Fruit fly (Drosophila melanogaster): ENCODE data around the gene CG32241.
A peak's percentile ranks its signal among the peaks of the same experiment; 100 is the strongest.

CG32241 gene

dm6 chr3L:4466530-4466929 is at the start of gene CG32241:
TSS of gene CG32241 (minus strand) at chr3L:4466630.
- TF ChIP-seq hbn (GFP tag; IDR thresholded peaks at IDR 0.05; ENCODE audit: partially characterized antibody) (no peak), ken (GFP tag; IDR thresholded peaks at IDR 0.05) (no peak), CG11723 (GFP tag; optimal IDR thresholded peaks at IDR 0.05) (no peak), CG4282 (GFP tag; optimal IDR thresholded peaks at IDR 0.05) (no peak), pfk (GFP tag; optimal IDR thresholded peaks at IDR 0.05) (no peak), crol (GFP tag; IDR thresholded peaks at IDR 0.05) (no peak), CG12071 (GFP tag; optimal IDR thresholded peaks at IDR 0.05) (no peak), CG17829 (tag; optimal IDR thresholded peaks at IDR 0.05) (no peak), Ets97D (GFP tag; optimal IDR thresholded peaks at IDR 0.05) (no peak), CG10543 (GFP tag; optimal IDR thresholded peaks at IDR 0.05) (no peak), esg (GFP tag; conservative IDR thresholded peaks at IDR 0.05) (no peak), CG18262 (tag; optimal IDR thresholded peaks at IDR 0.05) (no peak), CG5953 (GFP tag; IDR thresholded peaks at IDR 0.05) (no peak), CG34224 (GFP tag; IDR thresholded peaks at IDR 0.05; ENCODE audit: partially characterized antibody) (no peak), exex (tag; optimal IDR thresholded peaks at IDR 0.05) (no peak), Fer3 (tag; optimal IDR thresholded peaks at IDR 0.05) (no peak), Neu2 (GFP tag; optimal IDR thresholded peaks at IDR 0.05; ENCODE audit: borderline replicate concordance) (no peak), Max (GFP tag; optimal IDR thresholded peaks at IDR 0.05) (no peak), corto (GFP tag; optimal IDR thresholded peaks at IDR 0.05) (no peak)

DNA sequence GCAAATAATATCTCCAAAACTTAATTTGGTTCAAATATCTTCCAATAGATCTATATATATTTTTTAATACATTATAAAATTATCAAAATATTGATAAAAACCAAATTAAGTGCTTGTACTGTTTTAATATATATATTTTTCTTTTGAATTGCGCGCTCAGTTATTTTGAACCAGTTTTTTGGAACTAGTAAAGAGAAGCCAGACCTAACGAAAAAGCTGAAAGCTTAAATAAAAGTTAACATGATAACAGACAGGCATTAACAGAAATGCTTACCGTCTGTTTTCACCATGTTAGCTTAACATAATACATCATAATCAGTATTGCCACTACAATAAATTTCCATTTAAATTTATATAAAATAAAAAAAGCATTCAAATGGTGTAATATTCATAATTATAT is 43.9 kb upstream of the CG32241 start:
- TF ChIP-seq Dp (GFP tag; optimal IDR thresholded peaks at IDR 0.05) = peak; percentile 91
- TF ChIP-seq CG14014 (GFP tag; IDR thresholded peaks at IDR 0.05) = no peak
- peak; percentile 13 for TF ChIP-seq pzg (GFP tag; optimal IDR thresholded peaks at IDR 0.05)
- TF ChIP-seq E2f2 (GFP tag; IDR thresholded peaks at IDR 0.05) = peak; percentile 92
- peak; percentile 31 for TF ChIP-seq stwl (tag; optimal IDR thresholded peaks at IDR 0.05)
- TF ChIP-seq dpn (GFP tag; optimal IDR thresholded peaks at IDR 0.05) = no peak
- TF ChIP-seq CG15514 (GFP tag; optimal IDR thresholded peaks at IDR 0.05) = peak; percentile 99
- TF ChIP-seq CG13287 (GFP tag; IDR thresholded peaks at IDR 0.05; ENCODE audit: partially characterized antibody) = peak; percentile 67

DNA sequence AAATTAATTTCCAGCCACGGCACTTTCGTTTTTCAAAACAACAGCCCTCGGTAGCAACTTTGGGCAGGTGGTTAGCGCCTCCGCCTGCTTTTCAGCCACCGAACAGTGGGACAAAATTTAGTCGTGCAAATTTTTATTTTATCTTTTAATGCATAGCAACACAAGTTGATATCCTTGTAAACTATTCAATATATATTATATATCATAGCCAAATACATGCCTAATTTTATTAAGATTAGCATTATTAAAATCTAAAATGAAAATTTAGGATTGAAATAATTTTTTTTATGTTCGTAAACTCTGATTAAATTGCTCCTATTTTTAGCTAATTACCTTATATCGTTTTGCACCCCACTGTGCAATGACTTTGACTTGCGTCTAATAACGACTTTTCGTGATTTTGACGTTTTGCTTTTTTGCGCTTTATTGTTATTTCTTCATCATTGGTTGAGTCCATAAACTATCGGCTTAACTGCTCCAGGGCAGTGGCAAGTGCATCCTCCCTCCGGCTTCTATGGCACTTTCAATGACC is 42.6 kb upstream of the CG32241 start:
- 0 out of 2 replicates have a peak, but pooled peaks have one; percentile 29 for TF ChIP-seq CG14014 (GFP tag; IDR thresholded peaks at IDR 0.05)
- peak; percentile 52 for TF ChIP-seq Blimp-1 (GFP tag; optimal IDR thresholded peaks at IDR 0.05)
- peak; percentile 22 for TF ChIP-seq CG7839 (tag; optimal IDR thresholded peaks at IDR 0.05)
- peak in 1 of 2 experiments; percentile 2 for TF ChIP-seq bsh (GFP tag; optimal IDR thresholded peaks at IDR 0.05)
- TF ChIP-seq Lpt (GFP tag; optimal IDR thresholded peaks at IDR 0.05) = no peak
- TF ChIP-seq al (GFP tag; IDR thresholded peaks at IDR 0.05) = no peak
- TF ChIP-seq so (GFP tag; IDR thresholded peaks at IDR 0.05) = no peak
- TF ChIP-seq D19A (tag; optimal IDR thresholded peaks at IDR 0.05) = no peak
- peak; percentile 27 for TF ChIP-seq ATbp (GFP tag; optimal IDR thresholded peaks at IDR 0.05)
- TF ChIP-seq slbo (GFP tag; IDR thresholded peaks at IDR 0.05) = peak; percentile 12; the same call in 1 of the 2 replicates
- no peak for TF ChIP-seq toy (GFP tag; IDR thresholded peaks at IDR 0.05)
- TF ChIP-seq hkb (optimal IDR thresholded peaks at IDR 0.05) = no peak
- TF ChIP-seq hkb (GFP tag; IDR thresholded peaks at IDR 0.05) = no peak
- no peak for TF ChIP-seq chm (GFP tag; IDR thresholded peaks at IDR 0.05)
- TF ChIP-seq vfl (GFP tag; optimal IDR thresholded peaks at IDR 0.05) = no peak
- TF ChIP-seq CoRest (tag; optimal IDR thresholded peaks at IDR 0.05) = peak; percentile 40
- TF ChIP-seq Kr (GFP tag; optimal IDR thresholded peaks at IDR 0.05) = no peak
- no peak for TF ChIP-seq ken (GFP tag; IDR thresholded peaks at IDR 0.05)
- peak; percentile 34 for TF ChIP-seq Oli (tag; optimal IDR thresholded peaks at IDR 0.05)
- no peak for TF ChIP-seq wor (GFP tag; IDR thresholded peaks at IDR 0.05)
- no peak for TF ChIP-seq Dp (GFP tag; optimal IDR thresholded peaks at IDR 0.05)
- 0 out of 3 replicates have a peak, but pooled peaks have one; percentile 32 for TF ChIP-seq row (GFP tag; IDR thresholded peaks at IDR 0.05)
- TF ChIP-seq ERR (GFP tag; optimal IDR thresholded peaks at IDR 0.05) = no peak
- no peak for TF ChIP-seq trh (GFP tag; optimal IDR thresholded peaks at IDR 0.05)
- TF ChIP-seq nmo (GFP tag; optimal IDR thresholded peaks at IDR 0.05) = peak; percentile 39
